Fruit fly (Drosophila melanogaster) S2 (cell line): ENCODE data around the gene CG5568.

Experiments used
- CG8478 ChIP-seq: fragments of >200 bp; optimal IDR thresholded peaks from 2 replicates; lab custom pipeline; 2018
- CTCF ChIP-seq, 2 experiments: fragments of >200 bp; optimal IDR thresholded peaks; 2 replicates each; lab custom pipeline; 2018

DNA sequence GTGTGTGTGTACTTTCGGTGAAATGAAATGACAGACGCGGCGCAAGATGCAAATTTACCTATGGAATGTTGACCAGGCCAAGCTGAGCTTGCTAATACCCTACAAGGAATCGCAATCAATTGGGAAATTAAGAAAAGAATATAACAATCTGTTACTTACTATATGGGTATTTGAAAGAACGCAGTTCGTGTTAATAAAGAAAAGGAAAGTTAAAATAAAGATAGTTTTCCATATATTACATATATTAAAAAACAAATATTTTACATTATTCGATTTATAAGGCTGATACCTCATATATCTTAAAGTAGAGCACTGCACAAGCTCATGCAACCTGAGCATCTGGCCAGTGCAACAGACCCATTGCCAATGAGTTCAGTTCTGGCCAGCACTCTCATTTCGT, 19.7 kb upstream of the CG5568 start:
- TF ChIP-seq CG8478 (no peak), CTCF (optimal IDR thresholded peaks at IDR 0.05; lab: Kevin White, UChicago) (no peak)
